Fruit fly (Drosophila melanogaster) S2 (cell line): ENCODE results near the gene CG15296.

ENCODE experiments used
- CG8478 ChIP-seq: fragments of >200 bp; optimal IDR thresholded peaks from 2 replicates; lab custom pipeline; 2018
- CTCF ChIP-seq, 2 experiments: fragments of >200 bp; optimal IDR thresholded peaks; 2 replicates each; lab custom pipeline; 2018

- no peak for TF ChIP-seq CG8478 (lab: Kevin White, UChicago)
- no peak for TF ChIP-seq CTCF (optimal IDR thresholded peaks at IDR 0.05; lab: Kevin White, UChicago)
Observed at dm6 chrX:10557432-10557831, 9.0 kb downstream of the CG15296 start.
